Fruit fly (Drosophila melanogaster): Measurements from ENCODE around the gene NUCB1.

- TF ChIP-seq dysf (GFP tag; IDR thresholded peaks at IDR 0.05) (no peak), ftz-f1 (GFP tag; optimal IDR thresholded peaks at IDR 0.05) (no peak), Dp (GFP tag; optimal IDR thresholded peaks at IDR 0.05) (no peak), phol (tag; optimal IDR thresholded peaks at IDR 0.05) (no peak)
These were observed 44.1 kb downstream of the NUCB1 start, which contains the start of gene CG32182 for dm6 chr3L:17758084-17758211.

All from whole organism, embryonic.